Fruit fly (Drosophila melanogaster): ENCODE results near the gene CG6144.

dm6 chr2L:10531521-10531920 lies 43.0 kb downstream of the CG6144 start, which contains the start of gene CG18301:
- TF ChIP-seq CG7368 (GFP tag; optimal IDR thresholded peaks at IDR 0.05) (no peak), CG6854 (GFP tag; optimal IDR thresholded peaks at IDR 0.05) (no peak), Gug (GFP tag; IDR thresholded peaks at IDR 0.05) (no peak), CG31627 (GFP tag; optimal IDR thresholded peaks at IDR 0.05) (no peak), Hr38 (GFP tag; optimal IDR thresholded peaks at IDR 0.05) (no peak), CG3919 (GFP tag; optimal IDR thresholded peaks at IDR 0.05) (no peak), cyc (GFP tag; optimal IDR thresholded peaks at IDR 0.05) (no peak), CG1621 (tag; optimal IDR thresholded peaks at IDR 0.05) (no peak)
